Fruit fly (Drosophila melanogaster) whole organism, embryonic: Measurements from ENCODE around the gene CG13367.

Experiments used
- Atf3 ChIP-seq: fragments of 200-800 bp; sonication (Bioruptor generic); optimal IDR thresholded peaks from 3 replicates; lab custom pipeline; 2016; ENCODE audit warnings: missing biosample characterization, missing genetic modification characterization
- B-H2 ChIP-seq: fragments of 200-800 bp; sonication (Bioruptor generic); optimal IDR thresholded peaks from 2 replicates; lab custom pipeline; 2018; ENCODE audit warnings: missing biosample characterization, mild to moderate bottlenecking, missing genetic modification characterization
- Bgb ChIP-seq: fragments of 200-800 bp; sonication (Bioruptor generic); IDR thresholded peaks from 2 replicates; pipeline ENCODE4 v1.3.6; 2022; ENCODE audit warnings: missing biosample characterization, missing genetic modification characterization; ENCODE audit not compliant: partially characterized antibody
- CG10462 ChIP-seq: fragments of 200-800 bp; sonication (Bioruptor generic); optimal IDR thresholded peaks from 2 replicates; lab custom pipeline; 2016; ENCODE audit warnings: missing biosample characterization, missing genetic modification characterization
- CG10979 ChIP-seq: fragments of 200-800 bp; sonication (Bioruptor generic); optimal IDR thresholded peaks from 2 replicates; lab custom pipeline; 2018; ENCODE audit warnings: missing biosample characterization, mild to moderate bottlenecking, missing genetic modification characterization, moderate library complexity
- CG12236 ChIP-seq: fragments of 200-800 bp; sonication (Bioruptor generic); optimal IDR thresholded peaks from 2 replicates; lab custom pipeline; 2016; ENCODE audit warnings: missing biosample characterization, missing genetic modification characterization
- CG12299 ChIP-seq: fragments of 200-800 bp; sonication (Bioruptor generic); optimal IDR thresholded peaks from 2 replicates; lab custom pipeline; 2018; ENCODE audit warnings: missing biosample characterization, mild to moderate bottlenecking, missing genetic modification characterization
- CG1233 ChIP-seq: fragments of 200-800 bp; sonication (Bioruptor generic); optimal IDR thresholded peaks from 4 replicates; lab custom pipeline; 2018; ENCODE audit warnings: missing biosample characterization, mild to moderate bottlenecking, missing genetic modification characterization
- CG12744 ChIP-seq: fragments of 200-800 bp; sonication (Bioruptor generic); optimal IDR thresholded peaks from 2 replicates; lab custom pipeline; 2016; ENCODE audit warnings: missing biosample characterization, missing genetic modification characterization
- CG13287 ChIP-seq: fragments of 200-800 bp; sonication (Bioruptor generic); IDR thresholded peaks from 2 replicates; pipeline ENCODE4 v1.3.6; 2022; ENCODE audit warnings: missing biosample characterization, missing genetic modification characterization; ENCODE audit not compliant: partially characterized antibody
- CG16813 ChIP-seq: fragments of 200-800 bp; sonication (Bioruptor generic); IDR thresholded peaks from 3 replicates; pipeline ENCODE4 v1.3.6; 2022; ENCODE audit warnings: missing biosample characterization, missing genetic modification characterization; ENCODE audit not compliant: partially characterized antibody
- CG1832 ChIP-seq: fragments of 200-800 bp; sonication (Bioruptor generic); optimal IDR thresholded peaks from 2 replicates; lab custom pipeline; 2017; ENCODE audit warnings: missing biosample characterization, mild to moderate bottlenecking, missing genetic modification characterization, inconsistent platforms
- CG4328 ChIP-seq: fragments of 200-800 bp; sonication (Bioruptor generic); optimal IDR thresholded peaks from 3 replicates; lab custom pipeline; 2017; ENCODE audit warnings: missing biosample characterization, missing genetic modification reagents, missing genetic modification characterization
- CG7928 ChIP-seq: fragments of 200-800 bp; sonication (Bioruptor generic); optimal IDR thresholded peaks from 2 replicates; lab custom pipeline; 2017; ENCODE audit warnings: missing biosample characterization, mild to moderate bottlenecking, missing genetic modification characterization
- Deaf1 ChIP-seq: fragments of 200-800 bp; optimal IDR thresholded peaks from 3 replicates; lab custom pipeline; 2019; ENCODE audit warnings: missing biosample characterization, mild to moderate bottlenecking, missing genetic modification characterization, moderate library complexity
- Hand ChIP-seq: fragments of 200-800 bp; sonication (Bioruptor generic); optimal IDR thresholded peaks from 2 replicates; lab custom pipeline; 2017; ENCODE audit warnings: mild to moderate bottlenecking, missing biosample characterization, missing genetic modification reagents, missing genetic modification characterization
- NC2α ChIP-seq: fragments of 200-800 bp; sonication (Bioruptor generic); optimal IDR thresholded peaks from 2 replicates; lab custom pipeline; 2016; ENCODE audit warnings: missing biosample characterization, missing genetic modification characterization
- PHDP ChIP-seq: fragments of 200-800 bp; sonication (Bioruptor generic); optimal IDR thresholded peaks from 3 replicates; lab custom pipeline; 2018; ENCODE audit warnings: missing biosample characterization, mild to moderate bottlenecking, missing genetic modification characterization, moderate library complexity
- Ptx1 ChIP-seq: fragments of 200-800 bp; sonication (Bioruptor generic); IDR thresholded peaks from 2 replicates; pipeline ENCODE4 v1.3.6; 2022; ENCODE audit warnings: missing biosample characterization, missing genetic modification characterization
- ac ChIP-seq: fragments of 200-800 bp; sonication (Bioruptor generic); optimal IDR thresholded peaks from 3 replicates; lab custom pipeline; 2017; ENCODE audit warnings: missing biosample characterization, mild to moderate bottlenecking, missing genetic modification characterization
- aop ChIP-seq: fragments of 200-800 bp; sonication (Bioruptor generic); IDR thresholded peaks from 2 replicates; pipeline ENCODE4 v1.3.6; 2022; ENCODE audit warnings: missing biosample characterization, missing genetic modification characterization
- bbx ChIP-seq: fragments of 200-800 bp; sonication (Bioruptor generic); IDR thresholded peaks from 2 replicates; pipeline ENCODE4 v1.3.6; 2022; ENCODE audit warnings: missing biosample characterization, missing genetic modification characterization; ENCODE audit not compliant: partially characterized antibody
- crol ChIP-seq: fragments of 200-800 bp; sonication (Bioruptor generic); IDR thresholded peaks from 2 replicates; pipeline ENCODE4 v1.3.6; 2022; ENCODE audit warnings: missing biosample characterization, missing genetic modification characterization
- da ChIP-seq: fragments of 200-800 bp; sonication (Bioruptor generic); optimal IDR thresholded peaks from 2 replicates; lab custom pipeline; 2016; ENCODE audit warnings: missing biosample characterization, missing genetic modification characterization
- ftz-f1 ChIP-seq: fragments of 200-800 bp; sonication (Bioruptor generic); optimal IDR thresholded peaks from 2 replicates; lab custom pipeline; 2016; ENCODE audit warnings: missing biosample characterization, missing genetic modification characterization
- grn ChIP-seq: fragments of 200-800 bp; sonication (Bioruptor generic); optimal IDR thresholded peaks from 3 replicates; lab custom pipeline; 2017; ENCODE audit warnings: missing biosample characterization, missing genetic modification characterization
- gsb ChIP-seq: fragments of 200-800 bp; sonication (Bioruptor generic); IDR thresholded peaks from 2 replicates; pipeline ENCODE4 v1.3.6; 2022; ENCODE audit warnings: missing biosample characterization, missing genetic modification characterization
- hb ChIP-seq: fragments of 200-800 bp; sonication (Bioruptor generic); IDR thresholded peaks from 3 replicates; pipeline ENCODE4 v1.3.6; 2022; ENCODE audit warnings: missing biosample characterization, missing genetic modification characterization; ENCODE audit not compliant: partially characterized antibody
- hbn ChIP-seq: fragments of 200-800 bp; sonication (Bioruptor generic); IDR thresholded peaks from 2 replicates; pipeline ENCODE4 v1.3.6; 2022; ENCODE audit warnings: missing biosample characterization, missing genetic modification characterization; ENCODE audit not compliant: partially characterized antibody
- hkb ChIP-seq, 2 experiments: fragments of 200-800 bp in 1 of 2; fragments of >200 bp in 1 of 2; sonication (Bioruptor generic) in 1 of 2; IDR thresholded peaks in 1 of 2; optimal IDR thresholded peaks in 1 of 2; 2 replicates each; pipeline versions ENCODE4 v1.3.6 to Lab custom; 2017 to 2022; ENCODE audit warnings: missing biosample characterization in 1 of 2, missing genetic modification characterization in 1 of 2
- knrl ChIP-seq: fragments of 200-800 bp; sonication (Bioruptor generic); IDR thresholded peaks from 3 replicates; pipeline ENCODE4 v1.3.6; 2022; ENCODE audit warnings: missing biosample characterization, missing genetic modification characterization; ENCODE audit not compliant: partially characterized antibody
- lab ChIP-seq: fragments of 200-800 bp; sonication (Bioruptor generic); optimal IDR thresholded peaks from 3 replicates; lab custom pipeline; 2017; ENCODE audit warnings: missing biosample characterization, missing genetic modification characterization, mild to moderate bottlenecking, moderate library complexity, missing genetic modification reagents
- lbe ChIP-seq: fragments of 200-800 bp; sonication (Bioruptor generic); optimal IDR thresholded peaks from 2 replicates; lab custom pipeline; 2016; ENCODE audit warnings: missing biosample characterization, mild to moderate bottlenecking, missing genetic modification characterization
- mld ChIP-seq: fragments of 200-800 bp; sonication (Bioruptor generic); IDR thresholded peaks from 3 replicates; pipeline ENCODE4 v1.3.6; 2022; ENCODE audit warnings: missing biosample characterization, missing genetic modification characterization; ENCODE audit not compliant: partially characterized antibody
- nom ChIP-seq: fragments of 200-800 bp; sonication (Bioruptor generic); optimal IDR thresholded peaks from 2 replicates; lab custom pipeline; 2017; ENCODE audit warnings: missing biosample characterization, missing genetic modification characterization, mild to moderate bottlenecking, moderate library complexity, missing genetic modification reagents
- oc ChIP-seq: fragments of 200-800 bp; sonication (Bioruptor generic); optimal IDR thresholded peaks from 2 replicates; lab custom pipeline; 2018; ENCODE audit warnings: missing biosample characterization, mild to moderate bottlenecking, missing genetic modification characterization, moderate library complexity
- pfk ChIP-seq: fragments of 200-800 bp; sonication (Bioruptor generic); optimal IDR thresholded peaks from 2 replicates; lab custom pipeline; 2018; ENCODE audit warnings: missing biosample characterization, mild to moderate bottlenecking, missing genetic modification characterization, moderate library complexity
- salm ChIP-seq: fragments of 200-800 bp; sonication (Bioruptor generic); optimal IDR thresholded peaks from 2 replicates; lab custom pipeline; 2018; ENCODE audit warnings: missing biosample characterization, mild to moderate bottlenecking, missing genetic modification characterization
- sens ChIP-seq: fragments of 200-800 bp; sonication (Bioruptor generic); peaks from one replicate; lab custom pipeline; 2016; ENCODE audit warnings: missing biosample characterization, missing genetic modification characterization
- sna ChIP-seq: fragments of 200-800 bp; sonication (Bioruptor generic); IDR thresholded peaks from 2 replicates; pipeline ENCODE4 v1.3.6; 2022; ENCODE audit warnings: missing biosample characterization, missing genetic modification characterization; ENCODE audit not compliant: partially characterized antibody
- sr ChIP-seq: fragments of 200-800 bp; sonication (Bioruptor generic); IDR thresholded peaks from 3 replicates; pipeline ENCODE4 v1.3.6; 2022; ENCODE audit warnings: missing biosample characterization, missing genetic modification characterization
- stwl ChIP-seq: fragments of 200-800 bp; sonication (Bioruptor generic); optimal IDR thresholded peaks from 3 replicates; lab custom pipeline; 2018; ENCODE audit warnings: missing biosample characterization, mild to moderate bottlenecking, missing genetic modification characterization, moderate library complexity
- tin ChIP-seq: fragments of 200-800 bp; sonication (Bioruptor generic); optimal IDR thresholded peaks from 3 replicates; lab custom pipeline; 2016; ENCODE audit warnings: missing biosample characterization, missing genetic modification characterization
- tio ChIP-seq: fragments of 200-800 bp; sonication (Bioruptor generic); optimal IDR thresholded peaks from 2 replicates; lab custom pipeline; 2017; ENCODE audit warnings: missing biosample characterization, missing genetic modification characterization, inconsistent platforms
- tna ChIP-seq: fragments of 200-800 bp; sonication (Bioruptor generic); IDR thresholded peaks from 2 replicates; pipeline ENCODE4 v1.3.6; 2022; ENCODE audit warnings: missing biosample characterization, missing genetic modification characterization; ENCODE audit not compliant: partially characterized antibody
- vvl ChIP-seq: fragments of 200-800 bp; sonication (Bioruptor generic); IDR thresholded peaks from 2 replicates; pipeline ENCODE4 v1.3.6; 2022; ENCODE audit warnings: missing biosample characterization, missing genetic modification characterization
- zfh1 ChIP-seq: fragments of 200-800 bp; sonication (Bioruptor generic); IDR thresholded peaks from 3 replicates; pipeline ENCODE4 v1.3.6; 2022; ENCODE audit warnings: missing biosample characterization, missing genetic modification characterization

CG13367 gene

dm6 chrX:635495-636142, 8.9 kb upstream of the CG13367 start, which contains the start of gene Dredd (continued):
- TF ChIP-seq CG13287 (GFP tag; lab: Robert Waterston, UW) (peak; percentile 92), CG1832 (peak; percentile 87), lab (GFP tag; lab: Kevin White, UChicago) (peak; percentile 56), hbn (GFP tag; lab: Robert Waterston, UW) (peak; percentile 81), aop (no peak), nom (GFP tag; lab: Kevin White, UChicago) (peak; percentile 7), mld (GFP tag; lab: Robert Waterston, UW) (peak; percentile 78; the same call in 2 of the 3 replicates), hb (GFP tag; lab: Robert Waterston, UW) (peak; percentile 83), pfk (GFP tag; lab: Kevin White, UChicago) (no peak), sr (GFP tag; lab: Robert Waterston, UW) (no peak), knrl (peak; percentile 90), sens (GFP tag; lab: Kevin White, UChicago) (peak; percentile 76), crol (GFP tag; lab: Robert Waterston, UW) (no peak), B-H2 (GFP tag; lab: Kevin White, UChicago) (no peak), CG4328 (GFP tag; lab: Kevin White, UChicago) (no peak), lbe (peak; percentile 33), gsb (GFP tag; lab: Robert Waterston, UW) (no peak), Bgb (GFP tag; lab: Robert Waterston, UW) (peak; percentile 86), zfh1 (no peak), CG16813 (peak; percentile 91), bbx (GFP tag; lab: Robert Waterston, UW) (peak; percentile 84), Deaf1 (tag; lab: Kevin White, UChicago) (no peak), Ptx1 (GFP tag; lab: Robert Waterston, UW) (no peak), Atf3 (GFP tag; lab: Kevin White, UChicago) (no peak), CG10979 (tag; lab: Kevin White, UChicago) (no peak), CG12299 (peak; percentile 36), da (no peak), tna (GFP tag; lab: Robert Waterston, UW) (peak; percentile 84), grn (GFP tag; lab: Kevin White, UChicago) (no peak), stwl (tag; lab: Kevin White, UChicago) (peak; percentile 43)

dm6 chrX:636606-637530, 7.7 kb upstream of the CG13367 start:
- TF ChIP-seq hkb (optimal IDR thresholded peaks at IDR 0.05; lab: Kevin White, UChicago) = no peak
- TF ChIP-seq hkb (GFP tag; IDR thresholded peaks at IDR 0.05; lab: Robert Waterston, UW) = no peak
- no peak for TF ChIP-seq CG10462 (GFP tag; lab: Kevin White, UChicago)
- no peak for TF ChIP-seq ftz-f1 (GFP tag; lab: Kevin White, UChicago)
- peak; percentile 12 for TF ChIP-seq oc
- TF ChIP-seq CG12236 = no peak
- TF ChIP-seq ac (GFP tag; lab: Kevin White, UChicago) = no peak
- no peak for TF ChIP-seq tio (GFP tag; lab: Kevin White, UChicago)
- TF ChIP-seq salm (tag; lab: Kevin White, UChicago) = no peak
- TF ChIP-seq tin (GFP tag; lab: Kevin White, UChicago) = no peak
- no peak for TF ChIP-seq sna
- no peak for TF ChIP-seq CG7928 (GFP tag; lab: Kevin White, UChicago)
- TF ChIP-seq vvl = peak; percentile 27; the same call in 1 of the 2 replicates
- TF ChIP-seq PHDP (tag; lab: Kevin White, UChicago) = no peak
- no peak for TF ChIP-seq CG1233 (GFP tag; lab: Kevin White, UChicago)
- TF ChIP-seq NC2α (GFP tag; lab: Kevin White, UChicago) = no peak
- TF ChIP-seq CG12744 (GFP tag; lab: Kevin White, UChicago) = no peak
- TF ChIP-seq Hand (GFP tag; lab: Kevin White, UChicago) = no peak
